Fruit fly (Drosophila melanogaster) whole organism, embryonic: ENCODE results near the gene CG7173.

Experiments used
- Bdp1 ChIP-seq: fragments of 200-800 bp; sonication (Bioruptor generic); optimal IDR thresholded peaks from 3 replicates; lab custom pipeline; 2016; ENCODE audit warnings: missing biosample characterization, missing genetic modification characterization
- CG10321 ChIP-seq: fragments of 200-800 bp; sonication (Bioruptor generic); IDR thresholded peaks from 2 replicates; pipeline ENCODE4 v1.3.6; 2022; ENCODE audit warnings: missing biosample characterization, missing genetic modification characterization
- CG10979 ChIP-seq: fragments of 200-800 bp; sonication (Bioruptor generic); optimal IDR thresholded peaks from 2 replicates; lab custom pipeline; 2018; ENCODE audit warnings: missing biosample characterization, mild to moderate bottlenecking, missing genetic modification characterization, moderate library complexity
- CG11085 ChIP-seq: fragments of 200-800 bp; sonication (Bioruptor generic); IDR thresholded peaks from 2 replicates; pipeline ENCODE4 v1.3.6; 2022; ENCODE audit warnings: missing biosample characterization, missing genetic modification characterization
- CG12071 ChIP-seq: fragments of 200-800 bp; sonication (Bioruptor generic); optimal IDR thresholded peaks from 3 replicates; lab custom pipeline; 2018; ENCODE audit warnings: missing biosample characterization, mild to moderate bottlenecking, missing genetic modification characterization
- CG12104 ChIP-seq: fragments of 200-800 bp; sonication (Bioruptor generic); optimal IDR thresholded peaks from 3 replicates; lab custom pipeline; 2016; ENCODE audit warnings: missing biosample characterization, missing genetic modification characterization
- CG12236 ChIP-seq: fragments of 200-800 bp; sonication (Bioruptor generic); optimal IDR thresholded peaks from 2 replicates; lab custom pipeline; 2016; ENCODE audit warnings: missing biosample characterization, missing genetic modification characterization
- CG12299 ChIP-seq: fragments of 200-800 bp; sonication (Bioruptor generic); optimal IDR thresholded peaks from 2 replicates; lab custom pipeline; 2018; ENCODE audit warnings: missing biosample characterization, mild to moderate bottlenecking, missing genetic modification characterization
- CG12769 ChIP-seq: fragments of 200-800 bp; sonication (Bioruptor generic); optimal IDR thresholded peaks from 2 replicates; lab custom pipeline; 2019; ENCODE audit warnings: missing biosample characterization, mild to moderate bottlenecking, missing genetic modification characterization, moderate library complexity
- CG13775 ChIP-seq: fragments of 200-800 bp; sonication (Bioruptor generic); optimal IDR thresholded peaks from 3 replicates; lab custom pipeline; 2017; ENCODE audit warnings: missing biosample characterization, mild to moderate bottlenecking, missing genetic modification characterization
- CG14014 ChIP-seq: fragments of 200-800 bp; sonication (Bioruptor generic); IDR thresholded peaks from 2 replicates; pipeline ENCODE4 v1.3.6; 2022; ENCODE audit warnings: missing biosample characterization, missing genetic modification characterization
- CG1602 ChIP-seq: fragments of 200-800 bp; sonication (Bioruptor generic); optimal IDR thresholded peaks from 3 replicates; lab custom pipeline; 2016; ENCODE audit warnings: missing biosample characterization, missing genetic modification characterization
- CG1647 ChIP-seq: fragments of 200-800 bp; sonication (Bioruptor generic); optimal IDR thresholded peaks from 3 replicates; lab custom pipeline; 2016; ENCODE audit warnings: missing biosample characterization, missing genetic modification characterization
- CG17568 ChIP-seq: fragments of 200-800 bp; sonication (Bioruptor generic); optimal IDR thresholded peaks from 2 replicates; lab custom pipeline; 2018; ENCODE audit warnings: missing biosample characterization, mild to moderate bottlenecking, missing genetic modification characterization, moderate library complexity
- CG2199 ChIP-seq: fragments of 200-800 bp; sonication (Bioruptor generic); IDR thresholded peaks from 3 replicates; pipeline ENCODE4 v1.3.6; 2022; ENCODE audit warnings: missing biosample characterization, missing genetic modification characterization
- CG3407 ChIP-seq: fragments of 200-800 bp; sonication (Bioruptor generic); optimal IDR thresholded peaks from 2 replicates; lab custom pipeline; 2018; ENCODE audit warnings: missing biosample characterization, mild to moderate bottlenecking, missing genetic modification characterization
- CG4404 ChIP-seq: fragments of 200-800 bp; sonication (Bioruptor generic); IDR thresholded peaks from 2 replicates; pipeline ENCODE4 v1.3.6; 2022; ENCODE audit warnings: missing biosample characterization, missing genetic modification characterization
- CG4424 ChIP-seq: fragments of 200-800 bp; sonication (Bioruptor generic); optimal IDR thresholded peaks from 3 replicates; lab custom pipeline; 2016; ENCODE audit warnings: missing biosample characterization, missing genetic modification characterization
- CG6654 ChIP-seq: fragments of 200-800 bp; sonication (Bioruptor generic); optimal IDR thresholded peaks from 2 replicates; lab custom pipeline; 2017; ENCODE audit warnings: missing biosample characterization, mild to moderate bottlenecking, missing genetic modification characterization
- CG8924 ChIP-seq: fragments of 200-800 bp; optimal IDR thresholded peaks from 3 replicates; lab custom pipeline; 2019; ENCODE audit warnings: missing biosample characterization, mild to moderate bottlenecking, missing genetic modification characterization, moderate library complexity
- CTCF ChIP-seq: fragments of 200-800 bp; sonication (Bioruptor generic); optimal IDR thresholded peaks from 2 replicates; lab custom pipeline; 2017; ENCODE audit warnings: missing biosample characterization, mild to moderate bottlenecking, missing genetic modification characterization, moderate library complexity
- E2f2 ChIP-seq: fragments of 200-800 bp; sonication (Bioruptor generic); IDR thresholded peaks from 2 replicates; pipeline ENCODE4 v1.3.6; 2022; ENCODE audit warnings: missing biosample characterization, missing genetic modification characterization
- Gug ChIP-seq: fragments of 200-800 bp; sonication (Bioruptor generic); IDR thresholded peaks from 4 replicates; pipeline ENCODE4 v1.3.6; 2022; ENCODE audit warnings: missing biosample characterization, missing genetic modification characterization
- HmgD ChIP-seq: fragments of 200-800 bp; sonication (Bioruptor generic); optimal IDR thresholded peaks from 3 replicates; lab custom pipeline; 2016; ENCODE audit warnings: missing biosample characterization, missing genetic modification characterization
- Lim3 ChIP-seq: fragments of 200-800 bp; sonication (Bioruptor generic); IDR thresholded peaks from 2 replicates; pipeline ENCODE4 v1.3.6; 2022; ENCODE audit warnings: missing biosample characterization, missing genetic modification characterization
- MESR4 ChIP-seq: fragments of 200-800 bp; sonication (Bioruptor generic); optimal IDR thresholded peaks from 2 replicates; lab custom pipeline; 2018; ENCODE audit warnings: missing biosample characterization, mild to moderate bottlenecking, missing genetic modification characterization, moderate library complexity
- Meics ChIP-seq: fragments of 200-800 bp; sonication (Bioruptor generic); optimal IDR thresholded peaks from 2 replicates; lab custom pipeline; 2017; ENCODE audit warnings: missing biosample characterization, mild to moderate bottlenecking, missing genetic modification characterization
- NC2β ChIP-seq: fragments of 200-800 bp; sonication (Bioruptor generic); optimal IDR thresholded peaks from 2 replicates; lab custom pipeline; 2016; ENCODE audit warnings: missing biosample characterization, missing genetic modification characterization
- Ptx1 ChIP-seq: fragments of 200-800 bp; sonication (Bioruptor generic); IDR thresholded peaks from 2 replicates; pipeline ENCODE4 v1.3.6; 2022; ENCODE audit warnings: missing biosample characterization, missing genetic modification characterization
- Ravus ChIP-seq: fragments of 200-800 bp; sonication (Bioruptor generic); IDR thresholded peaks from 2 replicates; pipeline ENCODE4 v1.3.6; 2022; ENCODE audit warnings: missing biosample characterization, missing genetic modification characterization
- Sry-δ ChIP-seq: fragments of 200-800 bp; sonication (Bioruptor generic); optimal IDR thresholded peaks from 2 replicates; lab custom pipeline; 2016; ENCODE audit warnings: missing biosample characterization, missing genetic modification characterization
- Xrp1 ChIP-seq: fragments of 200-800 bp; sonication (Bioruptor generic); IDR thresholded peaks from 2 replicates; pipeline ENCODE4 v1.3.6; 2022; ENCODE audit warnings: missing biosample characterization, missing genetic modification characterization
- ab ChIP-seq: fragments of 200-800 bp; sonication (Bioruptor generic); optimal IDR thresholded peaks from 2 replicates; lab custom pipeline; 2016; ENCODE audit warnings: missing biosample characterization, missing genetic modification characterization
- bab2 ChIP-seq: fragments of 200-800 bp; sonication (Bioruptor generic); optimal IDR thresholded peaks from 2 replicates; lab custom pipeline; 2016; ENCODE audit warnings: missing biosample characterization, missing genetic modification characterization
- cwo ChIP-seq: fragments of 200-800 bp; sonication (Bioruptor generic); optimal IDR thresholded peaks from 3 replicates; lab custom pipeline; 2017; ENCODE audit warnings: missing biosample characterization, missing genetic modification characterization, mild to moderate bottlenecking, moderate library complexity, missing genetic modification reagents
- dimm ChIP-seq: fragments of 200-800 bp; sonication (Bioruptor generic); IDR thresholded peaks from 2 replicates; pipeline ENCODE4 v1.3.6; 2022; ENCODE audit warnings: missing biosample characterization, missing genetic modification characterization
- dm ChIP-seq: fragments of 200-800 bp; sonication (Bioruptor generic); optimal IDR thresholded peaks from 3 replicates; lab custom pipeline; 2016; ENCODE audit warnings: missing biosample characterization, missing genetic modification characterization
- ewg ChIP-seq: fragments of 200-800 bp; sonication (Bioruptor generic); optimal IDR thresholded peaks from 3 replicates; lab custom pipeline; 2017; ENCODE audit warnings: mild to moderate bottlenecking, missing biosample characterization, missing genetic modification reagents, missing genetic modification characterization
- gce ChIP-seq: fragments of 200-800 bp; sonication (Bioruptor generic); IDR thresholded peaks from 3 replicates; pipeline ENCODE4 v1.3.6; 2022; ENCODE audit warnings: missing biosample characterization, missing genetic modification characterization
- ken ChIP-seq: fragments of 200-800 bp; sonication (Bioruptor generic); IDR thresholded peaks from 3 replicates; pipeline ENCODE4 v1.3.6; 2022; ENCODE audit warnings: missing biosample characterization, missing genetic modification characterization
- nerfin-2 ChIP-seq: fragments of 200-800 bp; sonication (Bioruptor generic); IDR thresholded peaks from 2 replicates; pipeline ENCODE4 v1.3.6; 2022; ENCODE audit warnings: missing biosample characterization, missing genetic modification characterization; ENCODE audit not compliant: partially characterized antibody
- odd ChIP-seq: fragments of 200-800 bp; sonication (Bioruptor generic); optimal IDR thresholded peaks from 2 replicates; lab custom pipeline; 2017; ENCODE audit warnings: missing biosample characterization, mild to moderate bottlenecking, missing genetic modification characterization
- p53 ChIP-seq: fragments of 200-800 bp; sonication (Bioruptor generic); optimal IDR thresholded peaks from 2 replicates; lab custom pipeline; 2016; ENCODE audit warnings: missing biosample characterization, missing genetic modification characterization
- pan ChIP-seq, 4 experiments: fragments of >200 bp in 3 of 4; fragments of 200-800 bp in 1 of 4; sonication (Bioruptor generic) in 1 of 4; optimal IDR thresholded peaks in 3 of 4; IDR thresholded peaks in 1 of 4; 2 replicates each; pipeline versions ENCODE4 v1.3.6 to Lab custom; 2017 to 2022; ENCODE audit warnings: missing biosample characterization in 2 of 4, missing genetic modification characterization in 2 of 4, mixed read lengths in 1 of 4
- pb ChIP-seq: fragments of 200-800 bp; sonication (Bioruptor generic); optimal IDR thresholded peaks from 3 replicates; lab custom pipeline; 2016; ENCODE audit warnings: missing biosample characterization, missing genetic modification characterization
- peb ChIP-seq: fragments of 200-800 bp; sonication (Bioruptor generic); IDR thresholded peaks from 2 replicates; pipeline ENCODE4 v1.3.6; 2022; ENCODE audit warnings: missing biosample characterization, missing genetic modification characterization
- rib ChIP-seq: fragments of 200-800 bp; sonication (Bioruptor generic); IDR thresholded peaks from 2 replicates; pipeline ENCODE4 v1.3.6; 2022; ENCODE audit warnings: missing biosample characterization, missing genetic modification characterization
- sens ChIP-seq: fragments of 200-800 bp; sonication (Bioruptor generic); peaks from one replicate; lab custom pipeline; 2016; ENCODE audit warnings: missing biosample characterization, missing genetic modification characterization
- sens-2 ChIP-seq: fragments of 200-800 bp; sonication (Bioruptor generic); IDR thresholded peaks from 2 replicates; pipeline ENCODE4 v1.3.6; 2022; ENCODE audit warnings: missing biosample characterization, missing genetic modification characterization

Gene CG7173

dm6 chr3L:21539245-21540196, 18.5 kb downstream of the CG7173 start, which contains the start of the genes COX8 and VhaM9.7-b (continued):
- TF ChIP-seq CG12769 (tag; lab: Kevin White, UChicago) (peak; percentile 56), sens (GFP tag; lab: Kevin White, UChicago) (peak; percentile 63), bab2 (GFP tag; lab: Kevin White, UChicago) (peak; percentile 49), CG14014 (no peak), CG1647 (GFP tag; lab: Kevin White, UChicago) (peak; percentile 25), HmgD (GFP tag; lab: Kevin White, UChicago) (peak; percentile 21), CG12104 (GFP tag; lab: Kevin White, UChicago) (peak; percentile 41), CG12071 (GFP tag; lab: Kevin White, UChicago) (no peak), CG12299 (tag; lab: Kevin White, UChicago) (peak; percentile 47), Bdp1 (GFP tag; lab: Kevin White, UChicago) (no peak), CG11085 (GFP tag; lab: Robert Waterston, UW) (no peak; the same call in none of the 2 replicates), Sry-δ (GFP tag; lab: Kevin White, UChicago) (peak; percentile 93), Ptx1 (GFP tag; lab: Robert Waterston, UW) (no peak), E2f2 (GFP tag; lab: Robert Waterston, UW) (0 out of 2 replicates have a peak, but pooled peaks have one; percentile 30), nerfin-2 (peak; percentile 46; the same call in 1 of the 2 replicates), Xrp1 (GFP tag; lab: Robert Waterston, UW) (peak; percentile 10; the same call in 1 of the 2 replicates), ewg (GFP tag; lab: Kevin White, UChicago) (no peak), pan (optimal IDR thresholded peaks at IDR 0.05; lab: Kevin White, UChicago) (no peak), pan (GFP tag; optimal IDR thresholded peaks at IDR 0.05 in 1 of 2, IDR thresholded peaks at IDR 0.05 in 1 of 2) (peak in 1 of 2 experiments; percentile 37), CG8924 (tag; lab: Kevin White, UChicago) (no peak), CG4424 (peak; percentile 69), MESR4 (GFP tag; lab: Kevin White, UChicago) (peak; percentile 97), gce (GFP tag; lab: Robert Waterston, UW) (no peak), CG2199 (peak; percentile 57; the same call in 1 of the 3 replicates), pb (GFP tag; lab: Kevin White, UChicago) (no peak), CG10321 (GFP tag; lab: Robert Waterston, UW) (no peak), ab (GFP tag; lab: Kevin White, UChicago) (peak; percentile 32), dimm (no peak), odd (GFP tag; lab: Kevin White, UChicago) (no peak), CG12236 (GFP tag; lab: Kevin White, UChicago) (no peak), peb (GFP tag; lab: Robert Waterston, UW) (no peak), CTCF (GFP tag; lab: Kevin White, UChicago) (no peak), NC2β (GFP tag; lab: Kevin White, UChicago) (peak; percentile 24), p53 (GFP tag; lab: Kevin White, UChicago) (no peak), CG1602 (GFP tag; lab: Kevin White, UChicago) (peak; percentile 65), rib (GFP tag; lab: Robert Waterston, UW) (0 out of 2 replicates have a peak, but pooled peaks have one; percentile 10), Gug (GFP tag; lab: Robert Waterston, UW) (peak; percentile 58; the same call in 2 of the 4 replicates), Lim3 (no peak), dm (GFP tag; lab: Kevin White, UChicago) (peak; percentile 12), CG6654 (GFP tag; lab: Kevin White, UChicago) (no peak), CG17568 (GFP tag; lab: Kevin White, UChicago) (no peak), sens-2 (GFP tag; lab: Robert Waterston, UW) (no peak), CG3407 (GFP tag; lab: Kevin White, UChicago) (no peak), ken (GFP tag; lab: Robert Waterston, UW) (no peak; the same call in 2 of the 3 replicates), Ravus (GFP tag; lab: Robert Waterston, UW) (peak; percentile 1; the same call in 1 of the 2 replicates), Meics (no peak), cwo (GFP tag; lab: Kevin White, UChicago) (no peak), CG13775 (GFP tag; lab: Kevin White, UChicago) (peak; percentile 76), CG4404 (GFP tag; lab: Robert Waterston, UW) (no peak), CG10979 (tag; lab: Kevin White, UChicago) (peak; percentile 37)
